Fruit fly (Drosophila melanogaster): Measurements from ENCODE around the gene PK2-R1.

Gene PK2-R1

DNA sequence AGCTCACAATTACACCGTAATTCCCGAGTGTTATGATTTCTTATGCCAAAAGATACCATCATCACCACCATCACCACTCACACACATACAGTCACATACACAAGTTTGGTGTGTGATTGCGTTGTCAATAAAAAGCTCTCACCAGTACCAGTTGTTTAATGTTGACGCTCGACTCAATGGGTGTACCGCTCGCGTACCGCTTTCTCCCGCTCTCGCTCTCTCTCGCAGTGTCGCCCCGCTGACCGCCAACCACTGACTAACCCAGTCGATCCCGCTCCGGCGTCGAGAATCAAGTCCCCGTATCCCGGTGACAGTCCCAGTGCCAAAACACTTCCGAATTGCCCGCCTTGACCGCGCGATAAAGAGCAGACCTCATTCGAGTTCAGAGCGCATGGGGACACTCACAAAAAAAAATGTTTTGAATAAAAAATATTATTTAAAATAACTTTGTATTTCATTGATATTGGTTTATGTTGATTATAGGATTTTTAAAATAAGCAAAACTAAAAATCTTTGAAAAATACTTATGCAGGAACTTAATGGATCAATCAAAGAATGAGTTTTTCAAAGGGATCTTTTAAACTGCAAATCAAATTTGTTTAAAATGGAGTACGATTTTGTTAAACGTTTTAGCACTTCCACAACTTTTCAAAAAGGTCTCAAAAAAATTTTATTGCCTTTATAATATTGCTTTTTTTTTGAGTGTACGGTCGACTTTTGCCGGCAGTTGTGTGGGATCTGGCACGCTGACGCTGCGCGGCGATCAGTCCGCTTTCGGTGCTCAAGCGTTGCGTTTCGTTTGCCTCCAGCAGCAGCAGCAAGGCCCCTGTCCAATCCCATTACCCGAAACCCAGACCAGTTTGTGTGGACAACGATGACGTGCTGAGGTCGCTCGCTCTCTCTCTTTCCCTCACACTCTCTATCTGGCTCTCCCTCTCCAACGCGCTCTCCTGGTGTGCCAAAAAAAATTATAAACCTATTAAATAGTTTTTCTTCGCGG lies 26.3 kb downstream of the PK2-R1 start, which contains the start of gene Dic1 (continued):
- TF ChIP-seq psq (GFP tag; optimal IDR thresholded peaks at IDR 0.05) (peak; percentile 87), NC2β (GFP tag; optimal IDR thresholded peaks at IDR 0.05) (peak; percentile 81), ssp (GFP tag; IDR thresholded peaks at IDR 0.05) (peak; percentile 82), bowl (GFP tag; IDR thresholded peaks at IDR 0.05) (peak; percentile 48; the same call in 1 of the 2 replicates), CG43689 (GFP tag; IDR thresholded peaks at IDR 0.05) (peak; percentile 70; the same call in 1 of the 2 replicates), CG4730 (GFP tag; IDR thresholded peaks at IDR 0.05) (peak; percentile 81), CG17612 (GFP tag; IDR thresholded peaks at IDR 0.05) (peak; percentile 77), NC2α (GFP tag; optimal IDR thresholded peaks at IDR 0.05) (peak; percentile 78), pita (GFP tag; optimal IDR thresholded peaks at IDR 0.05) (no peak), CG2129 (GFP tag; IDR thresholded peaks at IDR 0.05; ENCODE audit: partially characterized antibody) (no peak), rib (GFP tag; IDR thresholded peaks at IDR 0.05) (peak; percentile 79), gt (GFP tag; IDR thresholded peaks at IDR 0.05) (peak; percentile 69), CG34224 (GFP tag; IDR thresholded peaks at IDR 0.05; ENCODE audit: partially characterized antibody) (0 out of 3 replicates have a peak, but pooled peaks have one; percentile 10), Atf3 (GFP tag; optimal IDR thresholded peaks at IDR 0.05) (peak; percentile 88), Sox100B (GFP tag; optimal IDR thresholded peaks at IDR 0.05) (peak; percentile 99), maf-S (GFP tag; optimal IDR thresholded peaks at IDR 0.05) (peak; percentile 87), Sry-δ (GFP tag; optimal IDR thresholded peaks at IDR 0.05) (peak; percentile 46), Max (GFP tag; optimal IDR thresholded peaks at IDR 0.05) (peak; percentile 95), CG14667 (GFP tag; IDR thresholded peaks at IDR 0.05) (peak; percentile 74), trem (tag; optimal IDR thresholded peaks at IDR 0.05) (peak; percentile 92), zf30C (GFP tag; optimal IDR thresholded peaks at IDR 0.05) (peak; percentile 90), sd (tag; optimal IDR thresholded peaks at IDR 0.05) (peak; percentile 83), vfl (GFP tag; optimal IDR thresholded peaks at IDR 0.05) (peak; percentile 93), CG6854 (GFP tag; optimal IDR thresholded peaks at IDR 0.05) (peak; percentile 98), pfk (GFP tag; optimal IDR thresholded peaks at IDR 0.05) (peak; percentile 29), bcd (GFP tag; optimal IDR thresholded peaks at IDR 0.05) (peak; percentile 99), CG3847 (GFP tag; IDR thresholded peaks at IDR 0.05) (peak; percentile 94), B-H1 (GFP tag; IDR thresholded peaks at IDR 0.05) (peak; percentile 82), slou (GFP tag; optimal IDR thresholded peaks at IDR 0.05) (peak; percentile 95), ci (GFP tag; IDR thresholded peaks at IDR 0.05) (peak; percentile 86; the same call in 2 of the 3 replicates), exex (tag; optimal IDR thresholded peaks at IDR 0.05) (peak; percentile 84), Nf-YA (GFP tag; IDR thresholded peaks at IDR 0.05) (peak; percentile 85), CG42726 (GFP tag; IDR thresholded peaks at IDR 0.05; ENCODE audit: partially characterized antibody) (peak; percentile 51; the same call in 1 of the 2 replicates), Adf1 (GFP tag; IDR thresholded peaks at IDR 0.05) (peak; percentile 73), kni (GFP tag; optimal IDR thresholded peaks at IDR 0.05) (peak; percentile 94), sisA (GFP tag; IDR thresholded peaks at IDR 0.05) (peak; percentile 92), CkIIα-i1 (GFP tag; IDR thresholded peaks at IDR 0.05) (no peak; the same call in 1 of the 2 replicates), ken (GFP tag; IDR thresholded peaks at IDR 0.05) (peak; percentile 84; the same call in 2 of the 3 replicates), MBD-R2 (GFP tag; IDR thresholded peaks at IDR 0.05) (peak; percentile 84), CG31441 (GFP tag; IDR thresholded peaks at IDR 0.05) (peak; percentile 98), CG3838 (GFP tag; optimal IDR thresholded peaks at IDR 0.05) (peak; percentile 71), ATbp (GFP tag; optimal IDR thresholded peaks at IDR 0.05) (peak; percentile 96), az2 (GFP tag; optimal IDR thresholded peaks at IDR 0.05) (peak; percentile 97), unpg (GFP tag; optimal IDR thresholded peaks at IDR 0.05) (peak; percentile 95), chn (GFP tag; optimal IDR thresholded peaks at IDR 0.05) (peak; percentile 93), bsh (GFP tag; optimal IDR thresholded peaks at IDR 0.05) (peak; percentile 85 to 96), kah (GFP tag; optimal IDR thresholded peaks at IDR 0.05) (peak; percentile 93), CG18262 (tag; optimal IDR thresholded peaks at IDR 0.05) (peak; percentile 98)

Measured in whole organism, embryonic.